Worm (Caenorhabditis elegans) whole organism, L4 larva: Measurements from ENCODE around the gene C24A3.1.

Experiments used
- F44E2.7 ChIP-seq: fragments of 200-800 bp; sonication (Bioruptor generic); IDR thresholded peaks from 2 replicates; pipeline ENCODE4 v2.1.2; 2022; ENCODE audit warnings: missing genetic modification characterization, missing compliant biosample characterization
- Y105C5A.15 ChIP-seq: fragments of 200-800 bp; sonication (Bioruptor generic); IDR thresholded peaks from 2 replicates; pipeline ENCODE4 v1.3.6; 2022; ENCODE audit warnings: missing genetic modification characterization, missing compliant biosample characterization
- Y5F2A.4 ChIP-seq: fragments of 200-800 bp; sonication (Bioruptor generic); optimal IDR thresholded peaks from 2 replicates; lab custom pipeline; 2018; ENCODE audit warnings: mild to moderate bottlenecking, missing genetic modification characterization, missing compliant biosample characterization
- ZK337.2 ChIP-seq: fragments of 200-800 bp; sonication (Bioruptor generic); IDR thresholded peaks from 2 replicates; pipeline ENCODE4 v1.3.6; 2022; ENCODE audit warnings: missing genetic modification reagents, missing genetic modification characterization, missing compliant biosample characterization
- ZK546.5 ChIP-seq, 2 experiments: sonication (generic microtip); optimal IDR thresholded peaks; 2 replicates each; lab custom pipeline; 2017; ENCODE audit warnings: missing biosample characterization in 2 of 2, missing genetic modification characterization in 2 of 2
- aha-1 ChIP-seq: fragments of 150-350 bp; peaks from one replicate; lab custom pipeline; 2014; ENCODE audit warnings: missing biosample characterization, missing genetic modification characterization
- ama-1 ChIP-seq: fragments of 150-350 bp; optimal IDR thresholded peaks from 2 replicates; lab custom pipeline; 2014; ENCODE audit warnings: inconsistent platforms, mixed read lengths
- arid-1 ChIP-seq: fragments of 200-800 bp; sonication (Bioruptor generic); conservative IDR thresholded peaks from 2 replicates; pipeline ENCODE4 v1.3.6; 2022; ENCODE audit warnings: missing genetic modification reagents, missing genetic modification characterization, missing compliant biosample characterization
- attf-4 ChIP-seq: sonication (generic microtip); optimal IDR thresholded peaks from 3 replicates; lab custom pipeline; 2017; ENCODE audit warnings: missing biosample characterization, missing genetic modification characterization
- ceh-20 ChIP-seq: fragments of 200-800 bp; sonication (Bioruptor generic); IDR thresholded peaks from 2 replicates; pipeline ENCODE4 v1.3.6; 2022; ENCODE audit warnings: missing genetic modification reagents, missing genetic modification characterization, missing compliant biosample characterization
- ceh-28 ChIP-seq: fragments of 150-350 bp; optimal IDR thresholded peaks from 2 replicates; lab custom pipeline; 2014; ENCODE audit warnings: missing biosample characterization, missing genetic modification reagents, missing genetic modification characterization
- ceh-62 ChIP-seq: sonication (generic microtip); optimal IDR thresholded peaks from 2 replicates; lab custom pipeline; 2017; ENCODE audit warnings: missing biosample characterization, missing genetic modification characterization
- ceh-82 ChIP-seq: sonication (generic microtip); optimal IDR thresholded peaks from 2 replicates; lab custom pipeline; 2017; ENCODE audit warnings: missing biosample characterization, missing genetic modification characterization
- ctbp-1 ChIP-seq: fragments of 200-800 bp; sonication (Bioruptor generic); IDR thresholded peaks from 2 replicates; pipeline ENCODE4 v1.3.6; 2022; ENCODE audit warnings: missing genetic modification reagents, missing genetic modification characterization, missing compliant biosample characterization
- daf-12 ChIP-seq: fragments of 150-350 bp; optimal IDR thresholded peaks from 2 replicates; lab custom pipeline; 2014; ENCODE audit warnings: missing biosample characterization, missing genetic modification reagents, missing genetic modification characterization
- dmd-6 ChIP-seq: fragments of 200-800 bp; sonication (Bioruptor generic); IDR thresholded peaks from 2 replicates; pipeline ENCODE4 v1.3.6; 2022; ENCODE audit warnings: missing genetic modification reagents, missing genetic modification characterization, missing compliant biosample characterization
- dmd-8 ChIP-seq: fragments of 200-800 bp; sonication (Bioruptor generic); IDR thresholded peaks from 2 replicates; pipeline ENCODE4 v1.3.6; 2022; ENCODE audit warnings: missing genetic modification characterization, missing compliant biosample characterization
- dmd-9 ChIP-seq: fragments of 200-800 bp; sonication (Bioruptor generic); IDR thresholded peaks from 2 replicates; pipeline ENCODE4 v1.3.6; 2022; ENCODE audit warnings: missing genetic modification reagents, missing genetic modification characterization, missing compliant biosample characterization
- dpl-1 ChIP-seq: fragments of 150-350 bp; optimal IDR thresholded peaks from 2 replicates; lab custom pipeline; 2014; ENCODE audit warnings: missing biosample characterization, missing genetic modification reagents, missing genetic modification characterization
- egl-43 ChIP-seq: fragments of 200-800 bp; sonication (Bioruptor generic); IDR thresholded peaks from 2 replicates; pipeline ENCODE4 v1.3.6; 2022; ENCODE audit warnings: missing genetic modification reagents, missing genetic modification characterization, missing compliant biosample characterization
- gei-8 ChIP-seq: fragments of 200-800 bp; sonication (Bioruptor generic); optimal IDR thresholded peaks from 2 replicates; lab custom pipeline; 2018; ENCODE audit warnings: mild to moderate bottlenecking, missing genetic modification characterization, missing compliant biosample characterization
- hif-1 ChIP-seq, 2 experiments: sonication (generic microtip); optimal IDR thresholded peaks; 2 replicates each; lab custom pipeline; 2016 to 2017; ENCODE audit warnings: missing compliant biosample characterization in 2 of 2, missing genetic modification characterization in 2 of 2, missing genetic modification reagents in 2 of 2, missing genotype in 2 of 2, mild to moderate bottlenecking in 1 of 2
- jun-1 ChIP-seq: fragments of 150-350 bp; optimal IDR thresholded peaks from 2 replicates; lab custom pipeline; 2014; ENCODE audit warnings: missing biosample characterization, missing genetic modification reagents, missing genetic modification characterization
- lim-7 ChIP-seq: fragments of 200-800 bp; sonication (Bioruptor generic); IDR thresholded peaks from 2 replicates; pipeline ENCODE4 v1.3.6; 2022; ENCODE audit warnings: missing genetic modification characterization, missing compliant biosample characterization
- lin-15B ChIP-seq: fragments of 150-350 bp; sonication (generic microtip); optimal IDR thresholded peaks from 3 replicates; lab custom pipeline; 2014; ENCODE audit warnings: missing biosample characterization, missing genetic modification characterization
- lin-29 ChIP-seq: fragments of 200-800 bp; sonication (Bioruptor generic); IDR thresholded peaks from 2 replicates; pipeline ENCODE4 v1.3.6; 2022; ENCODE audit warnings: missing genetic modification reagents, missing genetic modification characterization, missing compliant biosample characterization
- madf-5 ChIP-seq, 2 experiments: fragments of 200-800 bp; sonication (Bioruptor generic); IDR thresholded peaks; 2 replicates each; pipeline ENCODE4 v1.3.6; 2022; ENCODE audit warnings: missing compliant biosample characterization in 2 of 2, missing genetic modification characterization in 2 of 2
- mdl-1 ChIP-seq, 2 experiments: fragments of 150-350 bp in 1 of 2; sonication (generic microtip) in 1 of 2; optimal IDR thresholded peaks; 2 replicates each; lab custom pipeline; 2014 to 2017; ENCODE audit warnings: missing biosample characterization in 2 of 2, missing genetic modification characterization in 2 of 2
- mep-1 ChIP-seq: fragments of 150-350 bp; sonication (generic microtip); optimal IDR thresholded peaks from 3 replicates; lab custom pipeline; 2014; ENCODE audit warnings: missing biosample characterization, missing genetic modification characterization
- mxl-2 ChIP-seq: fragments of 200-800 bp; sonication (Bioruptor generic); conservative IDR thresholded peaks from 2 replicates; pipeline ENCODE4 v1.3.6; 2022; ENCODE audit warnings: missing genetic modification reagents, missing genetic modification characterization, missing compliant biosample characterization
- nhr-10 ChIP-seq: fragments of 150-350 bp; optimal IDR thresholded peaks from 2 replicates; lab custom pipeline; 2014; ENCODE audit warnings: missing biosample characterization, missing genetic modification characterization
- nhr-111 ChIP-seq: fragments of 200-800 bp; sonication (Bioruptor generic); optimal IDR thresholded peaks from 2 replicates; lab custom pipeline; 2018; ENCODE audit warnings: mild to moderate bottlenecking, missing genetic modification characterization, missing compliant biosample characterization
- nhr-237 ChIP-seq: sonication (generic microtip); optimal IDR thresholded peaks from 2 replicates; lab custom pipeline; 2017; ENCODE audit warnings: missing biosample characterization, missing genetic modification characterization
- nhr-48 ChIP-seq: sonication (generic microtip); optimal IDR thresholded peaks from 2 replicates; lab custom pipeline; 2016; ENCODE audit warnings: mild to moderate bottlenecking, missing genetic modification characterization, missing compliant biosample characterization
- nhr-77 ChIP-seq: fragments of 150-350 bp; optimal IDR thresholded peaks from 2 replicates; lab custom pipeline; 2014; ENCODE audit warnings: missing biosample characterization, missing genetic modification characterization
- pha-4 ChIP-seq, 2 experiments: fragments of 150-350 bp in 1 of 2; fragments of 200-800 bp in 1 of 2; sonication (Bioruptor generic) in 1 of 2; IDR thresholded peaks in 1 of 2; optimal IDR thresholded peaks in 1 of 2; 2 replicates each; pipeline versions ENCODE4 v1.3.6 to Lab custom; 2014 to 2022; ENCODE audit warnings: missing genetic modification characterization in 2 of 2, missing genetic modification reagents in 2 of 2, missing biosample characterization in 1 of 2, missing compliant biosample characterization in 1 of 2
- pqm-1 ChIP-seq: sonication (generic microtip); optimal IDR thresholded peaks from 2 replicates; lab custom pipeline; 2017; ENCODE audit warnings: missing biosample characterization, missing genetic modification characterization
- rbr-2 ChIP-seq: sonication (generic microtip); optimal IDR thresholded peaks from 2 replicates; lab custom pipeline; 2016; ENCODE audit warnings: missing genotype, missing genetic modification characterization, missing compliant biosample characterization
- saeg-2 ChIP-seq: fragments of 200-800 bp; sonication (Bioruptor generic); IDR thresholded peaks from 2 replicates; pipeline ENCODE4 v1.3.6; 2022; ENCODE audit warnings: missing genetic modification reagents, missing genetic modification characterization, missing compliant biosample characterization
- sdz-12 ChIP-seq: fragments of 200-800 bp; sonication (Bioruptor generic); optimal IDR thresholded peaks from 2 replicates; lab custom pipeline; 2018; ENCODE audit warnings: mild to moderate bottlenecking, missing genetic modification characterization, missing compliant biosample characterization
- set-16 ChIP-seq: fragments of 200-800 bp; sonication (Bioruptor generic); IDR thresholded peaks from 2 replicates; pipeline ENCODE4 v1.3.6; 2022; ENCODE audit warnings: missing genetic modification reagents, missing genetic modification characterization, missing compliant biosample characterization
- snpc-1.2 ChIP-seq: fragments of 200-800 bp; sonication (Bioruptor generic); IDR thresholded peaks from 2 replicates; pipeline ENCODE4 v1.3.6; 2022; ENCODE audit warnings: missing genetic modification reagents, missing genetic modification characterization, missing compliant biosample characterization
- snpc-4 ChIP-seq: fragments of 150-350 bp; optimal IDR thresholded peaks from 2 replicates; lab custom pipeline; 2014; ENCODE audit warnings: missing biosample characterization, missing genetic modification characterization
- spr-1 ChIP-seq: sonication (generic microtip); optimal IDR thresholded peaks from 2 replicates; lab custom pipeline; 2016; ENCODE audit warnings: mild to moderate bottlenecking, missing genetic modification characterization, missing compliant biosample characterization
- unc-62 ChIP-seq, 3 experiments: fragments of 150-350 bp in 1 of 3; sonication (generic microtip); optimal IDR thresholded peaks in 2 of 3; peaks in 1 of 3; 1 replicate in 1 of 3; 2 replicates in 2 of 3; lab custom pipeline; 2014 to 2017; ENCODE audit warnings: missing biosample characterization in 3 of 3, missing genetic modification characterization in 3 of 3, missing genetic modification reagents in 3 of 3, missing genotype in 1 of 3
- vab-7 ChIP-seq: fragments of 200-800 bp; sonication (Bioruptor generic); IDR thresholded peaks from 2 replicates; pipeline ENCODE4 v1.3.6; 2022; ENCODE audit warnings: missing genetic modification reagents, missing genetic modification characterization, missing compliant biosample characterization
- zag-1 ChIP-seq: fragments of 150-350 bp; optimal IDR thresholded peaks from 2 replicates; lab custom pipeline; 2014; ENCODE audit warnings: missing biosample characterization, missing genetic modification characterization
- zfp-3 ChIP-seq: fragments of 200-800 bp; sonication (Bioruptor generic); conservative IDR thresholded peaks from 2 replicates; pipeline ENCODE4 v1.3.6; 2022; ENCODE audit warnings: missing genetic modification reagents, missing genetic modification characterization, missing compliant biosample characterization
- zip-2 ChIP-seq: fragments of 150-350 bp; optimal IDR thresholded peaks from 2 replicates; lab custom pipeline; 2014; ENCODE audit warnings: missing biosample characterization, missing genetic modification characterization
- ztf-11 ChIP-seq: fragments of 150-350 bp; optimal IDR thresholded peaks from 2 replicates; lab custom pipeline; 2014; ENCODE audit warnings: missing biosample characterization, missing genetic modification characterization

Gene C24A3.1

ce11 chrX:9023816-9024215 lies 24.9 kb downstream of the C24A3.1 start:
- no peak for TF ChIP-seq lin-15B (tag; lab: Kevin White, UChicago)
- TF ChIP-seq ZK337.2: no peak
- TF ChIP-seq unc-62 (GFP tag; optimal IDR thresholded peaks at IDR 0.05 in 1 of 2; lab: Kevin White, UChicago): peak in 1 of 2 experiments; percentile 95
- TF ChIP-seq unc-62 (tag; optimal IDR thresholded peaks at IDR 0.05; lab: Kevin White, UChicago): no peak

ce11 chrX:9024270-9024669 lies 25.4 kb downstream of the C24A3.1 start:
- TF ChIP-seq dmd-9 (GFP tag; lab: Robert Waterston, UW): 0 out of 2 replicates have a peak, but pooled peaks have one; percentile 34
- peak; percentile 50 for TF ChIP-seq gei-8 (GFP tag; lab: Kevin White, UChicago)
- no peak for TF ChIP-seq ZK337.2
- TF ChIP-seq jun-1 (tag; lab: Kevin White, UChicago): no peak
- peak; percentile 89 for TF ChIP-seq arid-1 (GFP tag; lab: Robert Waterston, UW)
- TF ChIP-seq zfp-3 (GFP tag; lab: Robert Waterston, UW): no peak
- TF ChIP-seq nhr-10: no peak
- no peak for TF ChIP-seq attf-4 (tag; lab: Kevin White, UChicago)
- no peak for TF ChIP-seq ZK546.5 (tag; optimal IDR thresholded peaks at IDR 0.05; lab: Kevin White, UChicago)
- TF ChIP-seq ceh-62 (tag; lab: Kevin White, UChicago): no peak
- TF ChIP-seq snpc-1.2 (GFP tag; lab: Robert Waterston, UW): peak; percentile 94
- peak; percentile 56 for TF ChIP-seq rbr-2 (tag; lab: Kevin White, UChicago)
- no peak for TF ChIP-seq hif-1 (tag; optimal IDR thresholded peaks at IDR 0.05; lab: Kevin White, UChicago)
- TF ChIP-seq snpc-4: no peak
- no peak for TF ChIP-seq mdl-1 (tag; optimal IDR thresholded peaks at IDR 0.05; lab: Kevin White, UChicago)
- TF ChIP-seq lin-29: 0 out of 2 replicates have a peak, but pooled peaks have one; percentile 67
- peak; percentile 34 for TF ChIP-seq Y5F2A.4 (GFP tag; lab: Kevin White, UChicago)
- TF ChIP-seq nhr-77: no peak
- no peak for TF ChIP-seq ceh-82 (tag; lab: Kevin White, UChicago)
- peak; percentile 93 for TF ChIP-seq dmd-8 (GFP tag; lab: Robert Waterston, UW)
- TF ChIP-seq mxl-2: no peak; the same call in 1 of the 2 replicates
- peak; percentile 1 for TF ChIP-seq sdz-12 (GFP tag; lab: Kevin White, UChicago)
- peak; percentile 95 for TF ChIP-seq aha-1
- no peak for TF ChIP-seq pqm-1 (tag; lab: Kevin White, UChicago)
- no peak for TF ChIP-seq Y105C5A.15
- peak; percentile 56; the same call in 1 of the 2 replicates for TF ChIP-seq saeg-2
- no peak for TF ChIP-seq egl-43 (GFP tag; lab: Robert Waterston, UW)
- peak; percentile 18; the same call in 1 of the 2 replicates for TF ChIP-seq ceh-20 (GFP tag; lab: Robert Waterston, UW)
- TF ChIP-seq vab-7 (GFP tag; lab: Robert Waterston, UW): peak; percentile 84
- peak; percentile 94 for TF ChIP-seq F44E2.7 (GFP tag; lab: Robert Waterston, UW)
- no peak; the same call in none of the 2 replicates for TF ChIP-seq lim-7 (GFP tag; lab: Robert Waterston, UW)
- peak; percentile 92 for TF ChIP-seq pha-4 (GFP tag; IDR thresholded peaks at IDR 0.05; lab: Robert Waterston, UW)
- no peak for TF ChIP-seq pha-4 (tag; optimal IDR thresholded peaks at IDR 0.05; lab: Kevin White, UChicago)
- TF ChIP-seq ztf-11: no peak
- peak; percentile 54 for TF ChIP-seq dmd-6 (GFP tag; lab: Robert Waterston, UW)
- no peak for TF ChIP-seq ceh-28 (tag; lab: Kevin White, UChicago)
- TF ChIP-seq spr-1 (tag; lab: Kevin White, UChicago): peak; percentile 68
- TF ChIP-seq set-16 (GFP tag; lab: Robert Waterston, UW): no peak
- TF ChIP-seq daf-12: no peak
- TF ChIP-seq nhr-237: no peak
- peak; percentile 60 to 89; a peak in 3 of 4 replicates for TF ChIP-seq madf-5 (GFP tag; IDR thresholded peaks at IDR 0.05; lab: Robert Waterston, UW)
- peak; percentile 56 for TF ChIP-seq nhr-48 (tag; lab: Kevin White, UChicago)
- TF ChIP-seq dpl-1 (GFP tag; lab: Kevin White, UChicago): no peak
- peak; percentile 25 for TF ChIP-seq nhr-111
- TF ChIP-seq ctbp-1: peak; percentile 85
- no peak for TF ChIP-seq ama-1 (lab: Kevin White, UChicago)
- TF ChIP-seq zip-2 (tag; lab: Kevin White, UChicago): no peak
- TF ChIP-seq zag-1 (tag; lab: Kevin White, UChicago): no peak
- TF ChIP-seq mep-1 (tag; lab: Kevin White, UChicago): no peak
